Worm (Caenorhabditis elegans): Measurements from ENCODE around the gene spsb-1.

DNA sequence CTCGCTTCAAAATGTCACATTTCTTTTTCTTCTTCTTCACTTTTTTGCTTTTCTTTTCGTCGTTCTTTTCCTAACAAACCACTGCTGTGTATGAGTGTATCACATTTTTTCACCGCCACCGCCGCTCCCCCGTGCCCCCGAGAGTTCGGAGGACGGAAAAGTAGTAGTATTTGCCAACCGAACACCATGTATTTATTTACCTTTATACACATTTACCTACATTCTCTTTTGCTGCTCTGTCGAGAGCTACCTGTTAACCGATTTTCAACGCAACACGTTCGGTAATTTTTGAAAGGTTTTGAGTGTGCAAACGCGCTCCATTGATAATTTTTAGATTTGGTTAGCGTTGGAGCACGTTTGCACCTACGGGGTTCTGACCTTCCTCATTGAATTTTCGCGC lies 9.7 kb downstream of the spsb-1 start:
- TF ChIP-seq ztf-11 (tag; optimal IDR thresholded peaks at IDR 0.05) (no peak), lin-15B (tag; optimal IDR thresholded peaks at IDR 0.05) (no peak), fos-1 (tag; optimal IDR thresholded peaks at IDR 0.05) (no peak), nhr-76 (tag; optimal IDR thresholded peaks at IDR 0.05) (no peak), nhr-237 (tag; optimal IDR thresholded peaks at IDR 0.05) (no peak), nhr-11 (tag; optimal IDR thresholded peaks at IDR 0.05) (no peak), pha-4 (tag; optimal IDR thresholded peaks at IDR 0.05) (peak; percentile 69), lin-39 (tag; optimal IDR thresholded peaks at IDR 0.05) (no peak), snpc-4 (tag; optimal IDR thresholded peaks at IDR 0.05) (no peak), nfya-1 (tag; optimal IDR thresholded peaks at IDR 0.05; ENCODE audit: insufficient read depth) (no peak), skn-1 (tag; optimal IDR thresholded peaks at IDR 0.05) (no peak), elt-1 (tag; optimal IDR thresholded peaks at IDR 0.05) (no peak)
